Fruit fly (Drosophila melanogaster) whole organism, embryonic: ENCODE results near the gene CG43610.
A peak's percentile ranks its signal among the peaks of the same experiment; 100 is the strongest.

Experiments used
- CG10267 ChIP-seq: fragments of 200-800 bp; sonication (Bioruptor generic); optimal IDR thresholded peaks from 2 replicates; lab custom pipeline; 2018; ENCODE audit warnings: missing biosample characterization, mild to moderate bottlenecking, missing genetic modification characterization, moderate library complexity
- CG10543 ChIP-seq: fragments of 200-800 bp; sonication (Bioruptor generic); optimal IDR thresholded peaks from 3 replicates; lab custom pipeline; 2017; ENCODE audit warnings: missing biosample characterization, mild to moderate bottlenecking, missing genetic modification characterization, moderate library complexity
- CG11093 ChIP-seq: fragments of 200-800 bp; sonication (Bioruptor generic); IDR thresholded peaks from 3 replicates; pipeline ENCODE4 v1.3.6; 2022; ENCODE audit warnings: missing biosample characterization, missing genetic modification characterization
- CG15011 ChIP-seq: fragments of 200-800 bp; sonication (Bioruptor generic); optimal IDR thresholded peaks from 3 replicates; lab custom pipeline; 2018; ENCODE audit warnings: missing biosample characterization, mild to moderate bottlenecking, missing genetic modification characterization
- CG16813 ChIP-seq: fragments of 200-800 bp; sonication (Bioruptor generic); IDR thresholded peaks from 3 replicates; pipeline ENCODE4 v1.3.6; 2022; ENCODE audit warnings: missing biosample characterization, missing genetic modification characterization; ENCODE audit not compliant: partially characterized antibody
- CG17612 ChIP-seq: fragments of 200-800 bp; sonication (Bioruptor generic); IDR thresholded peaks from 2 replicates; pipeline ENCODE4 v1.3.6; 2022; ENCODE audit warnings: missing biosample characterization, missing genetic modification characterization
- CG1792 ChIP-seq: fragments of 200-800 bp; sonication (Bioruptor generic); optimal IDR thresholded peaks from 2 replicates; lab custom pipeline; 2016; ENCODE audit warnings: missing biosample characterization, missing genetic modification characterization
- CG18619 ChIP-seq: fragments of 200-800 bp; sonication (Bioruptor generic); optimal IDR thresholded peaks from 3 replicates; lab custom pipeline; 2017; ENCODE audit warnings: missing biosample characterization, mild to moderate bottlenecking, missing genetic modification characterization
- CG2712 ChIP-seq: fragments of 200-800 bp; optimal IDR thresholded peaks from 3 replicates; lab custom pipeline; 2019; ENCODE audit warnings: missing biosample characterization, mild to moderate bottlenecking, missing genetic modification characterization, moderate library complexity
- CG42726 ChIP-seq: fragments of 200-800 bp; sonication (Bioruptor generic); IDR thresholded peaks from 2 replicates; pipeline ENCODE4 v1.3.6; 2022; ENCODE audit warnings: missing biosample characterization, missing genetic modification characterization; ENCODE audit not compliant: partially characterized antibody
- CG4282 ChIP-seq: fragments of 200-800 bp; sonication (Bioruptor generic); optimal IDR thresholded peaks from 2 replicates; lab custom pipeline; 2016; ENCODE audit warnings: missing biosample characterization, missing genetic modification characterization
- CG4617 ChIP-seq: fragments of 200-800 bp; sonication (Bioruptor generic); optimal IDR thresholded peaks from 3 replicates; lab custom pipeline; 2016; ENCODE audit warnings: missing biosample characterization, missing genetic modification characterization, borderline replicate concordance
- CG5953 ChIP-seq: fragments of 200-800 bp; sonication (Bioruptor generic); IDR thresholded peaks from 2 replicates; pipeline ENCODE4 v1.3.6; 2022; ENCODE audit warnings: missing biosample characterization, missing genetic modification characterization
- CG6654 ChIP-seq: fragments of 200-800 bp; sonication (Bioruptor generic); optimal IDR thresholded peaks from 2 replicates; lab custom pipeline; 2017; ENCODE audit warnings: missing biosample characterization, mild to moderate bottlenecking, missing genetic modification characterization
- CG8290 ChIP-seq, 3 experiments: fragments of 200-800 bp; sonication (Bioruptor generic); optimal IDR thresholded peaks; 2 replicates each; lab custom pipeline; 2016 to 2019; ENCODE audit warnings: missing biosample characterization in 3 of 3, missing genetic modification characterization in 3 of 3, mild to moderate bottlenecking in 2 of 3, moderate library complexity in 1 of 3
- CG8944 ChIP-seq: fragments of 200-800 bp; sonication (Bioruptor generic); optimal IDR thresholded peaks from 3 replicates; lab custom pipeline; 2016; ENCODE audit warnings: missing biosample characterization, missing genetic modification characterization
- Camta ChIP-seq: fragments of 200-800 bp; sonication (Bioruptor generic); optimal IDR thresholded peaks from 2 replicates; lab custom pipeline; 2016; ENCODE audit warnings: missing biosample characterization, missing genetic modification characterization
- D19A ChIP-seq: fragments of 200-800 bp; optimal IDR thresholded peaks from 3 replicates; lab custom pipeline; 2019; ENCODE audit warnings: missing biosample characterization, mild to moderate bottlenecking, missing genetic modification characterization, moderate library complexity
- E2f2 ChIP-seq: fragments of 200-800 bp; sonication (Bioruptor generic); IDR thresholded peaks from 2 replicates; pipeline ENCODE4 v1.3.6; 2022; ENCODE audit warnings: missing biosample characterization, missing genetic modification characterization
- Fer3 ChIP-seq: fragments of 200-800 bp; sonication (Bioruptor generic); optimal IDR thresholded peaks from 2 replicates; lab custom pipeline; 2018; ENCODE audit warnings: missing biosample characterization, mild to moderate bottlenecking, missing genetic modification characterization, moderate library complexity
- H2.0 ChIP-seq: fragments of 200-800 bp; sonication (Bioruptor generic); IDR thresholded peaks from 2 replicates; pipeline ENCODE4 v1.3.6; 2022; ENCODE audit warnings: missing biosample characterization, missing genetic modification characterization
- HLH3B ChIP-seq: fragments of 200-800 bp; sonication (Bioruptor generic); IDR thresholded peaks from 2 replicates; pipeline ENCODE4 v1.3.6; 2022; ENCODE audit warnings: missing biosample characterization, missing genetic modification characterization
- HLHmδ ChIP-seq: fragments of 200-800 bp; sonication (Bioruptor generic); optimal IDR thresholded peaks from 2 replicates; lab custom pipeline; 2018; ENCODE audit warnings: missing biosample characterization, mild to moderate bottlenecking, missing genetic modification characterization, moderate library complexity
- HmgZ ChIP-seq: fragments of 200-800 bp; sonication (Bioruptor generic); optimal IDR thresholded peaks from 2 replicates; lab custom pipeline; 2018; ENCODE audit warnings: missing biosample characterization, mild to moderate bottlenecking, missing genetic modification characterization
- Med ChIP-seq: fragments of 200-800 bp; sonication (Bioruptor generic); peaks from one replicate; lab custom pipeline; 2016; ENCODE audit warnings: missing biosample characterization, missing genetic modification characterization, mild to moderate bottlenecking, inconsistent platforms, moderate library complexity
- NK7.1 ChIP-seq: fragments of 200-800 bp; sonication (Bioruptor generic); optimal IDR thresholded peaks from 3 replicates; lab custom pipeline; 2016; ENCODE audit warnings: missing biosample characterization, missing genetic modification characterization
- Rfx ChIP-seq: fragments of 200-800 bp; sonication (Bioruptor generic); IDR thresholded peaks from 2 replicates; pipeline ENCODE4 v1.3.6; 2022; ENCODE audit warnings: missing biosample characterization, missing genetic modification characterization
- TFAM ChIP-seq: fragments of 200-800 bp; sonication (Bioruptor generic); optimal IDR thresholded peaks from 2 replicates; lab custom pipeline; 2017; ENCODE audit warnings: missing biosample characterization, missing genetic modification characterization, inconsistent platforms
- Tbp ChIP-seq: fragments of >200 bp; optimal IDR thresholded peaks from 2 replicates; lab custom pipeline; 2018; ENCODE audit warnings: missing biosample characterization, missing genetic modification characterization
- ab ChIP-seq: fragments of 200-800 bp; sonication (Bioruptor generic); optimal IDR thresholded peaks from 2 replicates; lab custom pipeline; 2016; ENCODE audit warnings: missing biosample characterization, missing genetic modification characterization
- amos ChIP-seq: fragments of 200-800 bp; sonication (Bioruptor generic); IDR thresholded peaks from 2 replicates; pipeline ENCODE4 v1.3.6; 2022; ENCODE audit warnings: missing biosample characterization, missing genetic modification characterization; ENCODE audit not compliant: partially characterized antibody
- ash1 ChIP-seq: fragments of 200-800 bp; sonication (Bioruptor generic); optimal IDR thresholded peaks from 2 replicates; lab custom pipeline; 2018; ENCODE audit warnings: missing biosample characterization, mild to moderate bottlenecking, missing genetic modification characterization
- chm ChIP-seq: fragments of 200-800 bp; sonication (Bioruptor generic); IDR thresholded peaks from 2 replicates; pipeline ENCODE4 v1.3.6; 2022; ENCODE audit warnings: missing biosample characterization, missing genetic modification characterization
- ci ChIP-seq: fragments of 200-800 bp; sonication (Bioruptor generic); IDR thresholded peaks from 3 replicates; pipeline ENCODE4 v1.3.6; 2022; ENCODE audit warnings: missing biosample characterization, missing genetic modification characterization
- en ChIP-seq: fragments of 200-800 bp; sonication (Bioruptor generic); optimal IDR thresholded peaks from 2 replicates; lab custom pipeline; 2016; ENCODE audit warnings: missing biosample characterization, missing genetic modification characterization
- exex ChIP-seq: fragments of 200-800 bp; sonication (Bioruptor generic); optimal IDR thresholded peaks from 4 replicates; lab custom pipeline; 2018; ENCODE audit warnings: missing biosample characterization, mild to moderate bottlenecking, missing genetic modification characterization, moderate library complexity
- hbn ChIP-seq: fragments of 200-800 bp; sonication (Bioruptor generic); IDR thresholded peaks from 2 replicates; pipeline ENCODE4 v1.3.6; 2022; ENCODE audit warnings: missing biosample characterization, missing genetic modification characterization; ENCODE audit not compliant: partially characterized antibody
- inv ChIP-seq: fragments of 200-800 bp; sonication (Bioruptor generic); IDR thresholded peaks from 2 replicates; pipeline ENCODE4 v1.3.6; 2022; ENCODE audit warnings: missing biosample characterization, missing genetic modification characterization; ENCODE audit not compliant: partially characterized antibody
- kay ChIP-seq: fragments of 200-800 bp; sonication (Bioruptor generic); optimal IDR thresholded peaks from 2 replicates; lab custom pipeline; 2016; ENCODE audit warnings: missing biosample characterization, missing genetic modification characterization
- lmd ChIP-seq: fragments of 200-800 bp; sonication (Bioruptor generic); IDR thresholded peaks from 2 replicates; pipeline ENCODE4 v1.3.6; 2022; ENCODE audit warnings: missing biosample characterization, missing genetic modification characterization
- nerfin-2 ChIP-seq: fragments of 200-800 bp; sonication (Bioruptor generic); IDR thresholded peaks from 2 replicates; pipeline ENCODE4 v1.3.6; 2022; ENCODE audit warnings: missing biosample characterization, missing genetic modification characterization; ENCODE audit not compliant: partially characterized antibody
- nmo ChIP-seq: fragments of 200-800 bp; sonication (Bioruptor generic); optimal IDR thresholded peaks from 2 replicates; lab custom pipeline; 2018; ENCODE audit warnings: missing biosample characterization, mild to moderate bottlenecking, missing genetic modification characterization, moderate library complexity
- p53 ChIP-seq: fragments of 200-800 bp; sonication (Bioruptor generic); optimal IDR thresholded peaks from 2 replicates; lab custom pipeline; 2016; ENCODE audit warnings: missing biosample characterization, missing genetic modification characterization
- pb ChIP-seq: fragments of 200-800 bp; sonication (Bioruptor generic); optimal IDR thresholded peaks from 3 replicates; lab custom pipeline; 2016; ENCODE audit warnings: missing biosample characterization, missing genetic modification characterization
- repo ChIP-seq: fragments of 200-800 bp; sonication (Bioruptor generic); optimal IDR thresholded peaks from 2 replicates; lab custom pipeline; 2016; ENCODE audit warnings: missing biosample characterization, missing genetic modification characterization
- run ChIP-seq: fragments of 200-800 bp; sonication (Bioruptor generic); optimal IDR thresholded peaks from 3 replicates; lab custom pipeline; 2018; ENCODE audit warnings: missing biosample characterization, mild to moderate bottlenecking, missing genetic modification characterization
- sd ChIP-seq: fragments of 200-800 bp; sonication (Bioruptor generic); optimal IDR thresholded peaks from 3 replicates; lab custom pipeline; 2018; ENCODE audit warnings: missing biosample characterization, mild to moderate bottlenecking, missing genetic modification characterization, moderate library complexity
- shn ChIP-seq: fragments of 200-800 bp; sonication (Bioruptor generic); optimal IDR thresholded peaks from 3 replicates; lab custom pipeline; 2016; ENCODE audit warnings: missing biosample characterization, missing genetic modification characterization
- ttk ChIP-seq: fragments of 200-800 bp; sonication (Bioruptor generic); IDR thresholded peaks from 2 replicates; pipeline ENCODE4 v2.1.2; 2022; ENCODE audit warnings: missing biosample characterization, missing genetic modification characterization
- tx ChIP-seq: fragments of 200-800 bp; sonication (Bioruptor generic); optimal IDR thresholded peaks from 2 replicates; lab custom pipeline; 2016; ENCODE audit warnings: missing biosample characterization, missing genetic modification characterization
- usp ChIP-seq: fragments of >200 bp; optimal IDR thresholded peaks from 2 replicates; lab custom pipeline; 2017; ENCODE audit warnings: missing biosample characterization, missing genetic modification characterization

Gene CG43610

DNA sequence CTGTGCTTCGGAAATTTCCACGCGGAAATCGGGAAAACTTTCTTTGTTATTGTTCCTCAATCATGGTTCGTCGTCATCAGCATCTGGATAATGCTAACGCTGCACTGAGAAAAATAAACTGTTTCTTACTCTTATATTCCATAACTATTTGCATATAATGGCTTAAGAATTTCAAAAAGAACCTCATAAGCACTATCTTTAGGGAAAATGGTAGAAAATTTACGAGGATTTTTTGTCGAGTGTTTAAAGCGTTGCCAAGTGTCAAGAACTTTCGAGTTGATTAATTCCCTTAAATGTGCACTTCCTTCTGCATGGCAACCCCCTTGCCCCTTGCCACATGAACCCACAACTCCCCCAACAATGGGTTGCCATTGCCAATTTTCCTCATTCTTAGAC is 11.0 kb upstream of the CG43610 start (continued):
- no peak for TF ChIP-seq CG18619
- no peak for TF ChIP-seq CG11093 (GFP tag; lab: Robert Waterston, UW)
- peak; percentile 12 for TF ChIP-seq p53 (GFP tag; lab: Kevin White, UChicago)
- no peak for TF ChIP-seq CG16813 (GFP tag; lab: Robert Waterston, UW)
- no peak for TF ChIP-seq CG10543 (GFP tag; lab: Kevin White, UChicago)
- TF ChIP-seq usp (GFP tag; lab: Kevin White, UChicago): no peak
- TF ChIP-seq shn: peak; percentile 41
- no peak for TF ChIP-seq ttk (GFP tag; lab: Robert Waterston, UW)
- TF ChIP-seq tx: peak; percentile 53
- peak; percentile 43 for TF ChIP-seq en (GFP tag; lab: Kevin White, UChicago)
- TF ChIP-seq nmo: peak; percentile 77
- no peak for TF ChIP-seq TFAM (GFP tag; lab: Kevin White, UChicago)
- TF ChIP-seq CG5953 (GFP tag; lab: Robert Waterston, UW): peak; percentile 55; the same call in 1 of the 2 replicates
- no peak; the same call in 1 of the 2 replicates for TF ChIP-seq E2f2 (GFP tag; lab: Robert Waterston, UW)
- no peak for TF ChIP-seq sd (tag; lab: Kevin White, UChicago)
- peak; percentile 44 for TF ChIP-seq CG6654 (GFP tag; lab: Kevin White, UChicago)
- TF ChIP-seq repo (GFP tag; lab: Kevin White, UChicago): peak; percentile 29
- TF ChIP-seq run (tag; lab: Kevin White, UChicago): no peak
- no peak; the same call in 1 of the 2 replicates for TF ChIP-seq lmd (GFP tag; lab: Robert Waterston, UW)
- peak; percentile 77 for TF ChIP-seq HLH3B (GFP tag; lab: Robert Waterston, UW)
- no peak for TF ChIP-seq CG17612 (GFP tag; lab: Robert Waterston, UW)
- TF ChIP-seq Camta (GFP tag; lab: Kevin White, UChicago): peak; percentile 51
- TF ChIP-seq pb (GFP tag; lab: Kevin White, UChicago): no peak
- TF ChIP-seq Fer3: peak; percentile 60
- peak; percentile 46; the same call in 1 of the 2 replicates for TF ChIP-seq H2.0 (GFP tag; lab: Robert Waterston, UW)
- no peak for TF ChIP-seq Tbp
- peak; percentile 31 for TF ChIP-seq CG10267
- TF ChIP-seq hbn (GFP tag; lab: Robert Waterston, UW): no peak
- peak; percentile 67 for TF ChIP-seq D19A
- no peak for TF ChIP-seq CG8944 (GFP tag; lab: Kevin White, UChicago)
- peak; percentile 14 for TF ChIP-seq ab (GFP tag; lab: Kevin White, UChicago)
- TF ChIP-seq CG42726 (GFP tag; lab: Robert Waterston, UW): no peak
- no peak for TF ChIP-seq NK7.1 (GFP tag; lab: Kevin White, UChicago)
- TF ChIP-seq ci: peak; percentile 27; the same call in 1 of the 3 replicates
- no peak for TF ChIP-seq ash1 (GFP tag; lab: Kevin White, UChicago)
- TF ChIP-seq CG2712: peak; percentile 71
- no peak for TF ChIP-seq CG4617 (GFP tag; lab: Kevin White, UChicago)
- no peak for TF ChIP-seq amos (GFP tag; lab: Robert Waterston, UW)
- no peak for TF ChIP-seq CG4282 (GFP tag; lab: Kevin White, UChicago)
- TF ChIP-seq HLHmδ (GFP tag; lab: Kevin White, UChicago): no peak
- TF ChIP-seq kay: no peak
- no peak for TF ChIP-seq inv
- TF ChIP-seq nerfin-2: no peak
- no peak for TF ChIP-seq CG1792 (GFP tag; lab: Kevin White, UChicago)
- TF ChIP-seq HmgZ (tag; lab: Kevin White, UChicago): no peak
- TF ChIP-seq chm (GFP tag; lab: Robert Waterston, UW): no peak; the same call in 1 of the 2 replicates
- no peak; the same call in 1 of the 2 replicates for TF ChIP-seq Rfx
- peak; percentile 90 for TF ChIP-seq Med (GFP tag; lab: Kevin White, UChicago)
- TF ChIP-seq CG8290 (GFP tag; optimal IDR thresholded peaks at IDR 0.05; lab: Kevin White, UChicago): no peak
- TF ChIP-seq CG8290 (tag; optimal IDR thresholded peaks at IDR 0.05; lab: Kevin White, UChicago): no peak
- peak; percentile 30 for TF ChIP-seq CG15011 (GFP tag; lab: Kevin White, UChicago)
- TF ChIP-seq exex: no peak
